Worm (Caenorhabditis elegans): Measurements from ENCODE around the gene F39F10.4.

DNA sequence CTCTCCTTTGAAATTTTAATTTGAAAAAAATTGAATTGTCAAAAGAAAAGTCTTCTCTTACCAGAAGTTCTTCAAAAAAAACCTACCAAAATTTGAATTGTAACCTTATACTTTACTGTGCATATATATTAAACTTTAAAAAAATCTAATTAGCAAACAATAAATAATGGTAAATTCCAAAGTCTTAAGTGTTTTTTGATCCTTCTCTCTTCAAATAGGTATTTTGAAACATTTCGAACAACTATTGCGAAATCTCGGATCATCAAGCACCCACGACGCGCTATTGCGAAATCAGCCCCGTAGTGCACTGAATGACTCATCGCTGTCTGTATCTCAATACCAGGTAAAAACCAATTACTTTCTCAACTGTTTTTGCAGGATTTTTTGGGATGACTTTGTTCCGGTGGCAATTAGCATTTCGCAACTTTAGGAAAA, 27.2 kb upstream of the F39F10.4 start:
- TF ChIP-seq ama-1 (optimal IDR thresholded peaks at IDR 0.05), result no peak
- no peak for TF ChIP-seq B0310.2 (tag; optimal IDR thresholded peaks at IDR 0.05)
- TF ChIP-seq ceh-36 (tag; optimal IDR thresholded peaks at IDR 0.05), result no peak
- 0 out of 2 replicates have a peak, but pooled peaks have one; percentile 16 for TF ChIP-seq flt-1 (GFP tag; IDR thresholded peaks at IDR 0.05)
- TF ChIP-seq tbx-11 (GFP tag; IDR thresholded peaks at IDR 0.05), result no peak
- TF ChIP-seq ets-7 (tag; optimal IDR thresholded peaks at IDR 0.05), result no peak
